Worm (Caenorhabditis elegans): ENCODE data around the gene aps-1.

DNA sequence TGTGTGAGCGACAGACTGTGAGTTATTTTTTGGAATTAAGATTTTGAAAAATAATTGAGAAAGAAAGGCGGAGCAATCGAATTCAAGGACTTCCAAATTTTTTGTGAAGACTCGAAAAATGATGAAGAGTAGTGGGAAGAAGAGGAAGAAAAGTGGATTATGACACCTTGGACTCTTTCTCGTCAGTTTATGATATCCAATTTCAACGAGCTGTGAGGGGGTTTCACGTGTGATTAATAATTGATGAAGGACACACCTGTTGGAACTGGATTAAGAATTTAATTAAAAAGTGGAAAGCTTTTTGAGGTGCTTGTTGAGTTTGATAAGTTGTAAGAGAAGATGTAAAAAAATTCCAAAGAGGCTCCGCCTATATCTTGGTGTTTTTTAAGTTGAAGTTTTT, 27.4 kb upstream of the aps-1 start, which contains the start of gene fut-8:
- TF ChIP-seq nhr-6 (tag; optimal IDR thresholded peaks at IDR 0.05) (no peak), mdl-1 (tag; optimal IDR thresholded peaks at IDR 0.05) (no peak), nhr-10 (tag; optimal IDR thresholded peaks at IDR 0.05) (no peak), ztf-11 (tag; optimal IDR thresholded peaks at IDR 0.05) (no peak), R02D3.7 (tag; optimal IDR thresholded peaks at IDR 0.05) (no peak), ZK546.5 (tag; optimal IDR thresholded peaks at IDR 0.05) (no peak), elt-1 (tag; optimal IDR thresholded peaks at IDR 0.05) (no peak), nhr-25 (tag; optimal IDR thresholded peaks at IDR 0.05) (no peak), unc-62 (GFP tag; optimal IDR thresholded peaks at IDR 0.05) (no peak), egl-27 (tag; optimal IDR thresholded peaks at IDR 0.05) (no peak), C34F6.9 (tag; optimal IDR thresholded peaks at IDR 0.05) (no peak), ceh-16 (tag; optimal IDR thresholded peaks at IDR 0.05) (no peak), nhr-11 (tag; optimal IDR thresholded peaks at IDR 0.05) (no peak), nhr-12 (tag; optimal IDR thresholded peaks at IDR 0.05) (no peak)
